Worm (Caenorhabditis elegans) whole organism, young adult: Measurements from ENCODE around the gene F42D1.4.
A peak's percentile ranks its signal among the peaks of the same experiment; 100 is the strongest.

Experiments used
- B0035.1 ChIP-seq: sonication (generic microtip); optimal IDR thresholded peaks from 2 replicates; lab custom pipeline; 2016; ENCODE audit warnings: missing genetic modification characterization, mild to moderate bottlenecking, missing compliant biosample characterization, missing genotype, missing genetic modification reagents
- F22D6.2 ChIP-seq: sonication (generic microtip); optimal IDR thresholded peaks from 2 replicates; lab custom pipeline; 2016; ENCODE audit warnings: mild to moderate bottlenecking, missing genetic modification characterization, missing compliant biosample characterization
- F55B11.4 ChIP-seq: sonication (generic microtip); optimal IDR thresholded peaks from 2 replicates; lab custom pipeline; 2016; ENCODE audit warnings: missing compliant biosample characterization, missing genetic modification characterization, borderline replicate concordance; ENCODE audit not compliant: insufficient read depth
- K11D2.4 ChIP-seq: fragments of 200-800 bp; sonication (Bioruptor generic); IDR thresholded peaks from 2 replicates; pipeline ENCODE4 v1.3.6; 2022; ENCODE audit warnings: missing genetic modification reagents, missing genetic modification characterization, missing compliant biosample characterization
- Y53G8AR.9 ChIP-seq: fragments of 200-800 bp; sonication (Bioruptor generic); conservative IDR thresholded peaks from 2 replicates; pipeline ENCODE4 v1.3.6; 2022; ENCODE audit warnings: missing genetic modification reagents, missing genetic modification characterization, missing compliant biosample characterization
- Y95B8A.8 ChIP-seq: fragments of 200-800 bp; sonication (Bioruptor generic); IDR thresholded peaks from 2 replicates; pipeline ENCODE4 v1.3.6; 2022; ENCODE audit warnings: missing genetic modification reagents, missing genetic modification characterization, missing compliant biosample characterization
- ZK185.1 ChIP-seq: sonication (generic microtip); optimal IDR thresholded peaks from 2 replicates; lab custom pipeline; 2016; ENCODE audit warnings: mild to moderate bottlenecking, missing genetic modification characterization, missing compliant biosample characterization; ENCODE audit not compliant: poor library complexity, severe bottlenecking
- aptf-3 ChIP-seq: fragments of 200-800 bp; sonication (Bioruptor generic); IDR thresholded peaks from 2 replicates; pipeline ENCODE4 v1.3.6; 2022; ENCODE audit warnings: missing genetic modification characterization, missing compliant biosample characterization
- athp-1 ChIP-seq: sonication (generic microtip); optimal IDR thresholded peaks from 2 replicates; lab custom pipeline; 2017; ENCODE audit warnings: mild to moderate bottlenecking, missing genetic modification characterization, missing compliant biosample characterization
- attf-5 ChIP-seq: fragments of 200-800 bp; sonication (Bioruptor generic); optimal IDR thresholded peaks from 2 replicates; lab custom pipeline; 2018; ENCODE audit warnings: mild to moderate bottlenecking, missing genetic modification characterization, missing compliant biosample characterization
- bed-1 ChIP-seq: fragments of 200-800 bp; sonication (Bioruptor generic); IDR thresholded peaks from 2 replicates; pipeline ENCODE4 v1.3.6; 2022; ENCODE audit warnings: missing genetic modification reagents, missing genetic modification characterization, missing compliant biosample characterization
- ccch-3 ChIP-seq: fragments of 200-800 bp; sonication (Bioruptor generic); optimal IDR thresholded peaks from 2 replicates; lab custom pipeline; 2018; ENCODE audit warnings: mild to moderate bottlenecking, missing genetic modification characterization, missing compliant biosample characterization
- cebp-1 ChIP-seq, 2 experiments: fragments of 200-800 bp in 1 of 2; sonication (Bioruptor generic) in 1 of 2; sonication (generic microtip) in 1 of 2; IDR thresholded peaks in 1 of 2; optimal IDR thresholded peaks in 1 of 2; 2 replicates each; pipeline versions ENCODE4 v1.3.6 to Lab custom; 2017 to 2022; ENCODE audit warnings: missing compliant biosample characterization in 2 of 2, missing genetic modification characterization in 2 of 2, mild to moderate bottlenecking in 1 of 2, missing genetic modification reagents in 1 of 2, moderate library complexity in 1 of 2
- ceh-40 ChIP-seq: fragments of 200-800 bp; sonication (Bioruptor generic); IDR thresholded peaks from 2 replicates; pipeline ENCODE4 v1.3.6; 2022; ENCODE audit warnings: missing genetic modification characterization, missing compliant biosample characterization
- ceh-91 ChIP-seq: fragments of 200-800 bp; sonication (Bioruptor generic); IDR thresholded peaks from 2 replicates; pipeline ENCODE4 v1.3.6; 2022; ENCODE audit warnings: missing genetic modification reagents, missing genetic modification characterization, missing compliant biosample characterization
- dox-1 ChIP-seq: fragments of 200-800 bp; sonication (Bioruptor generic); IDR thresholded peaks from 2 replicates; pipeline ENCODE4 v1.3.6; 2022; ENCODE audit warnings: missing genetic modification reagents, missing genetic modification characterization, missing compliant biosample characterization
- dpff-1 ChIP-seq: sonication (generic microtip); optimal IDR thresholded peaks from 2 replicates; lab custom pipeline; 2017; ENCODE audit warnings: mild to moderate bottlenecking, missing genetic modification characterization, missing compliant biosample characterization
- dpl-1 ChIP-seq: fragments of 150-350 bp; optimal IDR thresholded peaks from 2 replicates; lab custom pipeline; 2014; ENCODE audit warnings: missing biosample characterization, missing genetic modification reagents, missing genetic modification characterization
- egl-44 ChIP-seq: fragments of 200-800 bp; sonication (Bioruptor generic); IDR thresholded peaks from 2 replicates; pipeline ENCODE4 v1.3.6; 2022; ENCODE audit warnings: missing genetic modification reagents, missing genetic modification characterization, missing compliant biosample characterization
- egrh-3 ChIP-seq: fragments of 200-800 bp; sonication (Bioruptor generic); IDR thresholded peaks from 2 replicates; pipeline ENCODE4 v1.3.6; 2022; ENCODE audit warnings: missing genetic modification reagents, missing genetic modification characterization, missing compliant biosample characterization
- ekl-4 ChIP-seq: fragments of 200-800 bp; sonication (Bioruptor generic); IDR thresholded peaks from 2 replicates; pipeline ENCODE4 v1.3.6; 2022; ENCODE audit warnings: missing genetic modification reagents, missing genetic modification characterization, missing compliant biosample characterization
- fkh-3 ChIP-seq: sonication (generic microtip); optimal IDR thresholded peaks from 2 replicates; lab custom pipeline; 2016; ENCODE audit warnings: mild to moderate bottlenecking, missing genetic modification characterization, missing compliant biosample characterization
- hmg-20 ChIP-seq: fragments of 200-800 bp; sonication (Bioruptor generic); IDR thresholded peaks from 2 replicates; pipeline ENCODE4 v1.3.6; 2022; ENCODE audit warnings: missing genetic modification reagents, missing genetic modification characterization, missing compliant biosample characterization
- lag-1 ChIP-seq: fragments of 200-800 bp; sonication (Bioruptor generic); IDR thresholded peaks from 2 replicates; pipeline ENCODE4 v1.3.6; 2022; ENCODE audit warnings: missing genetic modification reagents, missing genetic modification characterization, missing compliant biosample characterization
- let-526 ChIP-seq: fragments of 200-800 bp; sonication (Bioruptor generic); IDR thresholded peaks from 2 replicates; pipeline ENCODE4 v1.3.6; 2022; ENCODE audit warnings: missing genetic modification reagents, missing genetic modification characterization, missing compliant biosample characterization
- lin-26 ChIP-seq: fragments of 200-800 bp; sonication (Bioruptor generic); IDR thresholded peaks from 2 replicates; pipeline ENCODE4 v1.3.6; 2022; ENCODE audit warnings: missing genetic modification reagents, missing genetic modification characterization, missing compliant biosample characterization
- lin-35 ChIP-seq, 3 experiments: fragments of 150-350 bp in 2 of 3; sonication (generic microtip) in 1 of 3; optimal IDR thresholded peaks; 2 replicates each; lab custom pipeline; 2014 to 2018; ENCODE audit warnings: missing biosample characterization in 3 of 3, missing genetic modification characterization in 3 of 3, missing genetic modification reagents in 3 of 3
- madf-10 ChIP-seq: sonication (generic microtip); optimal IDR thresholded peaks from 2 replicates; lab custom pipeline; 2016; ENCODE audit warnings: mild to moderate bottlenecking, missing genetic modification characterization, missing compliant biosample characterization
- madf-3 ChIP-seq: fragments of 200-800 bp; sonication (Bioruptor generic); IDR thresholded peaks from 2 replicates; pipeline ENCODE4 v1.3.6; 2022; ENCODE audit warnings: missing genetic modification reagents, missing genetic modification characterization, missing compliant biosample characterization
- mel-28 ChIP-seq: sonication (generic microtip); optimal IDR thresholded peaks from 2 replicates; lab custom pipeline; 2016; ENCODE audit warnings: borderline replicate concordance, mild to moderate bottlenecking, missing genetic modification characterization, missing compliant biosample characterization
- nfya-1 ChIP-seq: sonication (generic microtip); optimal IDR thresholded peaks from 2 replicates; lab custom pipeline; 2017; ENCODE audit warnings: antibody characterized with exemption, missing compliant biosample characterization, missing genetic modification characterization, borderline replicate concordance; ENCODE audit not compliant: insufficient read depth
- nfya-2 ChIP-seq: fragments of 200-800 bp; sonication (Bioruptor generic); IDR thresholded peaks from 2 replicates; pipeline ENCODE4 v1.3.6; 2022; ENCODE audit warnings: missing genetic modification reagents, missing genetic modification characterization, missing compliant biosample characterization
- nhr-179 ChIP-seq: sonication (generic microtip); optimal IDR thresholded peaks from 2 replicates; lab custom pipeline; 2016; ENCODE audit warnings: mild to moderate bottlenecking, missing genetic modification characterization, missing compliant biosample characterization
- nhr-90 ChIP-seq: sonication (generic microtip); optimal IDR thresholded peaks from 2 replicates; lab custom pipeline; 2016; ENCODE audit warnings: missing genotype, mild to moderate bottlenecking, missing genetic modification characterization, missing compliant biosample characterization
- rcor-1 ChIP-seq: fragments of 200-800 bp; sonication (Bioruptor generic); IDR thresholded peaks from 2 replicates; pipeline ENCODE4 v1.3.6; 2022; ENCODE audit warnings: missing genetic modification reagents, missing genetic modification characterization, missing compliant biosample characterization
- repo-1 ChIP-seq: sonication (generic microtip); optimal IDR thresholded peaks from 2 replicates; lab custom pipeline; 2017; ENCODE audit warnings: mild to moderate bottlenecking, missing genetic modification characterization, missing compliant biosample characterization
- snpc-1.1 ChIP-seq: sonication (generic microtip); optimal IDR thresholded peaks from 2 replicates; lab custom pipeline; 2017; ENCODE audit warnings: missing genetic modification characterization, mild to moderate bottlenecking, missing compliant biosample characterization, antibody characterized with exemption, moderate library complexity, missing genotype, missing genetic modification reagents; ENCODE audit not compliant: insufficient read depth
- snpc-1.3 ChIP-seq: sonication (generic microtip); optimal IDR thresholded peaks from 2 replicates; lab custom pipeline; 2017; ENCODE audit warnings: missing genetic modification characterization, mild to moderate bottlenecking, missing compliant biosample characterization, antibody characterized with exemption, moderate library complexity, missing genotype, missing genetic modification reagents; ENCODE audit not compliant: insufficient read depth
- snpc-3.4 ChIP-seq: sonication (generic microtip); optimal IDR thresholded peaks from 2 replicates; lab custom pipeline; 2017; ENCODE audit warnings: missing genetic modification characterization, mild to moderate bottlenecking, missing compliant biosample characterization, antibody characterized with exemption, moderate library complexity, missing genotype, missing genetic modification reagents
- snpc-4 ChIP-seq, 5 experiments: fragments of 150-350 bp in 1 of 5; sonication (generic microtip) in 4 of 5; optimal IDR thresholded peaks; 2 replicates each; lab custom pipeline; 2014 to 2018; ENCODE audit warnings: missing genetic modification characterization in 5 of 5, missing biosample characterization in 3 of 5, antibody characterized with exemption in 2 of 5, mild to moderate bottlenecking in 2 of 5, missing compliant biosample characterization in 2 of 5, missing genotype in 2 of 5, moderate library complexity in 2 of 5, missing genetic modification reagents in 1 of 5
- sptf-2 ChIP-seq: fragments of 200-800 bp; sonication (Bioruptor generic); optimal IDR thresholded peaks from 2 replicates; lab custom pipeline; 2018; ENCODE audit warnings: mild to moderate bottlenecking, missing genetic modification characterization, missing compliant biosample characterization
- xnd-1 ChIP-seq: sonication (generic microtip); optimal IDR thresholded peaks from 2 replicates; lab custom pipeline; 2016; ENCODE audit warnings: missing genotype, missing genetic modification reagents, missing genetic modification characterization, missing compliant biosample characterization
- zfh-2 ChIP-seq: fragments of 200-800 bp; sonication (Bioruptor generic); conservative IDR thresholded peaks from 2 replicates; pipeline ENCODE4 v1.3.6; 2022; ENCODE audit warnings: missing genetic modification reagents, missing genetic modification characterization, missing compliant biosample characterization
- ztf-25 ChIP-seq: fragments of 200-800 bp; sonication (Bioruptor generic); IDR thresholded peaks from 2 replicates; pipeline ENCODE4 v1.3.6; 2022; ENCODE audit warnings: missing genetic modification reagents, missing genetic modification characterization, missing compliant biosample characterization
- ztf-26 ChIP-seq: sonication (generic microtip); optimal IDR thresholded peaks from 2 replicates; lab custom pipeline; 2017; ENCODE audit warnings: missing genetic modification characterization, missing compliant biosample characterization
- ztf-6 ChIP-seq: fragments of 200-800 bp; sonication (Bioruptor generic); IDR thresholded peaks from 2 replicates; pipeline ENCODE4 v1.3.6; 2022; ENCODE audit warnings: missing genetic modification reagents, missing genetic modification characterization, missing compliant biosample characterization

The F42D1.4 gene

DNA sequence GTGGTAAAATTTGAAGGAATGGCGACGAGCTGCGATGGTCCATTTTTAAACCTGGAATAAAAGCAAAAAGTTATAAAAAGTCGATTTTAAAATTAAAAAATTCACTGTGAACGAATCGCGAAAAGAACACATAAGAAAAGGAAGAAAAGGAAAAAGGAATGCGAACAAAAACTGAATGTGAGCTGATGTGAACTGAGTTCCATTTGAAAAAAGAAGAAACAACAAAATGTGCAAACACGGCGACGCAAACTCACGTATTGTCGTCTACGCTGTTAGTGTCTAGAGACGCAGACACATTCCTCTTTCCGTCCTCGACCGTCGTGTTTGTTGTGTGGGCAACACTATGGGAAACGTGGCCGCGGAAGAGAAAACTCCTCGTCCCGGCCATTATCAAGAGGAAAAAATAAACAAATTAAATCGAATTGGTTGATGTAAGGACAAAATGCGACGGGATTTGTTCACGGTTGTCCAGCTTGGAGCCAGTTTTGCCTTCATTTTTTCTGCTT, 46.7 kb downstream of the F42D1.4 start, which contains the start of the genes C27C12.1 and C27C12.4:
C27C12.1 (minus strand) TSS at position 51 of the 506 bp plus-strand sequence.
C27C12.4 (plus strand) TSS at position 375 of the 506 bp plus-strand sequence.
- no peak for TF ChIP-seq dpff-1 (tag; lab: Kevin White, UChicago)
- no peak for TF ChIP-seq F55B11.4 (tag; lab: Kevin White, UChicago)
- TF ChIP-seq snpc-4 (GFP tag; optimal IDR thresholded peaks at IDR 0.05; lab: Kevin White, UChicago) = peak; percentile 21
- peak in 2 of 4 experiments; percentile 67 to 75 for TF ChIP-seq snpc-4 (tag; optimal IDR thresholded peaks at IDR 0.05; lab: Kevin White, UChicago)
- peak; percentile 17; the same call in 1 of the 2 replicates for TF ChIP-seq rcor-1
- no peak for TF ChIP-seq xnd-1 (tag; lab: Kevin White, UChicago)
- TF ChIP-seq K11D2.4 (GFP tag; lab: Robert Waterston, UW) = peak; percentile 80
- peak; percentile 14 for TF ChIP-seq F22D6.2
- TF ChIP-seq lin-26 (GFP tag; lab: Robert Waterston, UW) = no peak
- TF ChIP-seq sptf-2 (GFP tag; lab: Kevin White, UChicago) = no peak
- TF ChIP-seq ccch-3 (GFP tag; lab: Kevin White, UChicago) = no peak
- TF ChIP-seq egl-44 (GFP tag; lab: Robert Waterston, UW) = no peak
- peak; percentile 77 for TF ChIP-seq dox-1 (GFP tag; lab: Robert Waterston, UW)
- no peak for TF ChIP-seq snpc-1.1 (tag; lab: Kevin White, UChicago)
- no peak for TF ChIP-seq bed-1 (GFP tag; lab: Robert Waterston, UW)
- TF ChIP-seq madf-10 (tag; lab: Kevin White, UChicago) = peak; percentile 37
- no peak for TF ChIP-seq cebp-1 (GFP tag; IDR thresholded peaks at IDR 0.05; lab: Robert Waterston, UW)
- TF ChIP-seq cebp-1 (tag; optimal IDR thresholded peaks at IDR 0.05; lab: Kevin White, UChicago) = no peak
- TF ChIP-seq fkh-3 (tag; lab: Kevin White, UChicago) = no peak
- no peak for TF ChIP-seq nfya-1
- TF ChIP-seq zfh-2 = no peak
- TF ChIP-seq madf-3 (GFP tag; lab: Robert Waterston, UW) = no peak
- TF ChIP-seq hmg-20 (GFP tag; lab: Robert Waterston, UW) = no peak
- no peak for TF ChIP-seq repo-1
- no peak for TF ChIP-seq ztf-25 (GFP tag; lab: Robert Waterston, UW)
- TF ChIP-seq nhr-90 = no peak
- TF ChIP-seq aptf-3 (GFP tag; lab: Robert Waterston, UW) = no peak
- TF ChIP-seq ztf-26 (tag; lab: Kevin White, UChicago) = peak; percentile 38
- TF ChIP-seq ZK185.1 (tag; lab: Kevin White, UChicago) = peak; percentile 90
- no peak for TF ChIP-seq dpl-1 (GFP tag; lab: Kevin White, UChicago)
- TF ChIP-seq mel-28 = no peak
- peak in 1 of 3 experiments; percentile 70 for TF ChIP-seq lin-35 (GFP tag; optimal IDR thresholded peaks at IDR 0.05; lab: Kevin White, UChicago)
- no peak for TF ChIP-seq nhr-179
- no peak for TF ChIP-seq Y95B8A.8 (GFP tag; lab: Robert Waterston, UW)
- TF ChIP-seq snpc-1.3 (tag; lab: Kevin White, UChicago) = peak; percentile 0
- no peak for TF ChIP-seq B0035.1 (tag; lab: Kevin White, UChicago)
- peak; percentile 57; the same call in 1 of the 2 replicates for TF ChIP-seq ekl-4 (GFP tag; lab: Robert Waterston, UW)
- TF ChIP-seq ztf-6 (GFP tag; lab: Robert Waterston, UW) = no peak
- peak; percentile 81 for TF ChIP-seq attf-5 (GFP tag; lab: Kevin White, UChicago)
- no peak for TF ChIP-seq athp-1 (tag; lab: Kevin White, UChicago)
- no peak for TF ChIP-seq ceh-40 (GFP tag; lab: Robert Waterston, UW)
- TF ChIP-seq lag-1 (GFP tag; lab: Robert Waterston, UW) = no peak
- TF ChIP-seq Y53G8AR.9 (GFP tag; lab: Robert Waterston, UW) = 0 out of 2 replicates have a peak, but pooled peaks have one; percentile 59
- no peak for TF ChIP-seq snpc-3.4 (tag; lab: Kevin White, UChicago)
- TF ChIP-seq egrh-3 = no peak
- no peak for TF ChIP-seq let-526 (GFP tag; lab: Robert Waterston, UW)
- TF ChIP-seq nfya-2 (GFP tag; lab: Robert Waterston, UW) = no peak
- TF ChIP-seq ceh-91 (GFP tag; lab: Robert Waterston, UW) = no peak
